Worm (Caenorhabditis elegans) whole organism, L1 larva: ENCODE measurements around the gene Y38F2AR.3.

Source experiments
- C04F5.9 ChIP-seq: sonication (generic microtip); optimal IDR thresholded peaks from 2 replicates; lab custom pipeline; 2016; ENCODE audit warnings: missing genetic modification characterization, missing compliant biosample characterization
- C34B4.2 ChIP-seq: sonication (generic microtip); optimal IDR thresholded peaks from 2 replicates; lab custom pipeline; 2017; ENCODE audit warnings: mild to moderate bottlenecking, missing genetic modification characterization, missing compliant biosample characterization
- F16B12.6 ChIP-seq: fragments of 150-350 bp; optimal IDR thresholded peaks from 2 replicates; lab custom pipeline; 2014; ENCODE audit warnings: missing biosample characterization, missing genetic modification characterization
- Y116A8C.19 ChIP-seq: sonication (generic microtip); optimal IDR thresholded peaks from 2 replicates; lab custom pipeline; 2016; ENCODE audit warnings: missing compliant biosample characterization, missing genetic modification characterization, borderline replicate concordance
- aha-1 ChIP-seq: fragments of 150-350 bp; optimal IDR thresholded peaks from 2 replicates; lab custom pipeline; 2014; ENCODE audit warnings: missing biosample characterization, missing genetic modification characterization
- ama-1 ChIP-seq: fragments of 150-350 bp; optimal IDR thresholded peaks from 2 replicates; lab custom pipeline; 2014
- ceh-63 ChIP-seq: fragments of 200-800 bp; sonication (Bioruptor generic); optimal IDR thresholded peaks from 2 replicates; lab custom pipeline; 2018; ENCODE audit warnings: mild to moderate bottlenecking, missing genetic modification characterization, missing compliant biosample characterization
- dsc-1 ChIP-seq: sonication (generic microtip); optimal IDR thresholded peaks from 2 replicates; lab custom pipeline; 2016; ENCODE audit warnings: mild to moderate bottlenecking, missing genetic modification characterization, missing compliant biosample characterization
- elt-2 ChIP-seq: sonication (generic microtip); optimal IDR thresholded peaks from 2 replicates; lab custom pipeline; 2016; ENCODE audit warnings: missing genetic modification characterization, mild to moderate bottlenecking, inconsistent platforms, missing compliant biosample characterization, missing genetic modification reagents
- elt-3 ChIP-seq, 6 experiments: fragments of 150-350 bp in 1 of 6; sonication (generic microtip); optimal IDR thresholded peaks; 2 replicates each; lab custom pipeline; 2017 to 2018; ENCODE audit warnings: missing biosample characterization in 6 of 6, missing genetic modification characterization in 6 of 6, inconsistent platforms in 1 of 6
- fos-1 ChIP-seq: fragments of 150-350 bp; optimal IDR thresholded peaks from 2 replicates; lab custom pipeline; 2014; ENCODE audit warnings: missing biosample characterization, missing genetic modification characterization
- hpl-2 ChIP-seq: fragments of 150-350 bp; optimal IDR thresholded peaks from 2 replicates; lab custom pipeline; 2014; ENCODE audit warnings: missing biosample characterization, missing genetic modification reagents, missing genetic modification characterization
- isw-1 ChIP-seq: fragments of 200-800 bp; sonication (Bioruptor generic); IDR thresholded peaks from 2 replicates; pipeline ENCODE4 v1.3.6; 2022; ENCODE audit warnings: missing genetic modification characterization, missing compliant biosample characterization
- lin-13 ChIP-seq: fragments of 150-350 bp; optimal IDR thresholded peaks from 2 replicates; lab custom pipeline; 2014; ENCODE audit warnings: missing biosample characterization, missing genetic modification reagents, missing genetic modification characterization
- lin-15B ChIP-seq: fragments of 150-350 bp; sonication (generic microtip); optimal IDR thresholded peaks from 3 replicates; lab custom pipeline; 2014; ENCODE audit warnings: missing biosample characterization, missing genetic modification characterization
- lin-39 ChIP-seq: fragments of 150-350 bp; optimal IDR thresholded peaks from 2 replicates; lab custom pipeline; 2014; ENCODE audit warnings: missing biosample characterization, missing genetic modification reagents, missing genetic modification characterization
- lir-3 ChIP-seq: sonication (generic microtip); optimal IDR thresholded peaks from 2 replicates; lab custom pipeline; 2016; ENCODE audit warnings: mild to moderate bottlenecking, missing genetic modification characterization, moderate library complexity, missing compliant biosample characterization; ENCODE audit not compliant: poor library complexity
- mab-9 ChIP-seq: fragments of 200-800 bp; sonication (Bioruptor generic); IDR thresholded peaks from 2 replicates; pipeline ENCODE4 v1.3.6; 2022; ENCODE audit warnings: missing genetic modification reagents, missing genetic modification characterization, missing compliant biosample characterization
- mdl-1 ChIP-seq, 2 experiments: fragments of 150-350 bp; optimal IDR thresholded peaks; 2 replicates each; lab custom pipeline; 2014 to 2017; ENCODE audit warnings: missing biosample characterization in 2 of 2, missing genetic modification characterization in 2 of 2, inconsistent platforms in 1 of 2
- mef-2 ChIP-seq: fragments of 150-350 bp; optimal IDR thresholded peaks from 2 replicates; lab custom pipeline; 2014; ENCODE audit warnings: missing biosample characterization, missing genetic modification characterization
- mep-1 ChIP-seq: fragments of 150-350 bp; optimal IDR thresholded peaks from 2 replicates; lab custom pipeline; 2014; ENCODE audit warnings: missing biosample characterization, missing genetic modification characterization
- nhr-11 ChIP-seq: fragments of 150-350 bp; optimal IDR thresholded peaks from 2 replicates; lab custom pipeline; 2014; ENCODE audit warnings: missing biosample characterization, missing genetic modification characterization
- nhr-19 ChIP-seq: fragments of 200-800 bp; sonication (Bioruptor generic); conservative IDR thresholded peaks from 2 replicates; pipeline ENCODE4 v1.3.6; 2022; ENCODE audit warnings: missing genetic modification characterization, missing compliant biosample characterization
- nhr-20 ChIP-seq: sonication (generic microtip); optimal IDR thresholded peaks from 2 replicates; lab custom pipeline; 2016; ENCODE audit warnings: mild to moderate bottlenecking, missing genetic modification characterization, missing compliant biosample characterization
- nhr-237 ChIP-seq: fragments of 150-350 bp; optimal IDR thresholded peaks from 2 replicates; lab custom pipeline; 2014; ENCODE audit warnings: missing biosample characterization, missing genetic modification characterization
- nhr-28 ChIP-seq: fragments of 150-350 bp; optimal IDR thresholded peaks from 2 replicates; lab custom pipeline; 2014; ENCODE audit warnings: missing biosample characterization, missing genetic modification characterization
- nhr-47 ChIP-seq: sonication (generic microtip); optimal IDR thresholded peaks from 2 replicates; lab custom pipeline; 2016; ENCODE audit warnings: mild to moderate bottlenecking, missing genetic modification characterization, moderate library complexity, missing compliant biosample characterization
- nhr-76 ChIP-seq: sonication (generic microtip); optimal IDR thresholded peaks from 2 replicates; lab custom pipeline; 2017; ENCODE audit warnings: missing biosample characterization, missing genetic modification characterization
- nhr-77 ChIP-seq: fragments of 150-350 bp; optimal IDR thresholded peaks from 2 replicates; lab custom pipeline; 2014; ENCODE audit warnings: missing biosample characterization, missing genetic modification characterization
- pag-3 ChIP-seq: sonication (generic microtip); optimal IDR thresholded peaks from 2 replicates; lab custom pipeline; 2017; ENCODE audit warnings: missing genetic modification characterization, mild to moderate bottlenecking, missing compliant biosample characterization, antibody characterized with exemption, borderline replicate concordance; ENCODE audit not compliant: insufficient read depth
- snpc-4 ChIP-seq: fragments of 150-350 bp; optimal IDR thresholded peaks from 2 replicates; lab custom pipeline; 2014; ENCODE audit warnings: missing biosample characterization, missing genetic modification characterization
- sptf-1 ChIP-seq: fragments of 150-350 bp; optimal IDR thresholded peaks from 2 replicates; lab custom pipeline; 2014; ENCODE audit warnings: missing biosample characterization, missing genetic modification characterization
- swsn-7 ChIP-seq: sonication (generic microtip); optimal IDR thresholded peaks from 2 replicates; lab custom pipeline; 2016; ENCODE audit warnings: missing genetic modification characterization, missing compliant biosample characterization
- tbx-2 ChIP-seq: sonication (generic microtip); optimal IDR thresholded peaks from 2 replicates; lab custom pipeline; 2016; ENCODE audit warnings: missing genetic modification characterization, missing compliant biosample characterization
- tlp-1 ChIP-seq: fragments of 150-350 bp; optimal IDR thresholded peaks from 2 replicates; lab custom pipeline; 2014; ENCODE audit warnings: missing biosample characterization, missing genetic modification characterization
- unc-130 ChIP-seq: fragments of 150-350 bp; optimal IDR thresholded peaks from 2 replicates; lab custom pipeline; 2017; ENCODE audit warnings: missing biosample characterization, missing genetic modification characterization, inconsistent platforms
- unc-30 ChIP-seq: sonication (generic microtip); optimal IDR thresholded peaks from 2 replicates; lab custom pipeline; 2017; ENCODE audit warnings: missing biosample characterization, missing genetic modification characterization
- unc-86 ChIP-seq: sonication (generic microtip); optimal IDR thresholded peaks from 2 replicates; lab custom pipeline; 2016; ENCODE audit warnings: missing genetic modification characterization, missing compliant biosample characterization
- unc-98 ChIP-seq: fragments of 200-800 bp; sonication (Bioruptor generic); IDR thresholded peaks from 2 replicates; pipeline ENCODE4 v1.3.6; 2022; ENCODE audit warnings: missing genetic modification characterization, missing compliant biosample characterization
- xbp-1 ChIP-seq: sonication (generic microtip); optimal IDR thresholded peaks from 2 replicates; lab custom pipeline; 2016; ENCODE audit warnings: missing genetic modification characterization, missing compliant biosample characterization
- zag-1 ChIP-seq: fragments of 150-350 bp; optimal IDR thresholded peaks from 2 replicates; lab custom pipeline; 2014; ENCODE audit warnings: missing biosample characterization, missing genetic modification characterization
- zip-4 ChIP-seq: fragments of 200-800 bp; sonication (Bioruptor generic); optimal IDR thresholded peaks from 2 replicates; lab custom pipeline; 2018; ENCODE audit warnings: mild to moderate bottlenecking, missing genetic modification characterization, moderate library complexity, missing compliant biosample characterization
- ztf-11 ChIP-seq, 2 experiments: sonication (generic microtip); optimal IDR thresholded peaks; 2 replicates each; lab custom pipeline; 2016 to 2017; ENCODE audit warnings: missing genetic modification characterization in 2 of 2, missing biosample characterization in 1 of 2, missing compliant biosample characterization in 1 of 2
- ztf-4 ChIP-seq: fragments of 150-350 bp; optimal IDR thresholded peaks from 2 replicates; lab custom pipeline; 2014; ENCODE audit warnings: missing biosample characterization, missing genetic modification characterization

The Y38F2AR.3 gene

DNA sequence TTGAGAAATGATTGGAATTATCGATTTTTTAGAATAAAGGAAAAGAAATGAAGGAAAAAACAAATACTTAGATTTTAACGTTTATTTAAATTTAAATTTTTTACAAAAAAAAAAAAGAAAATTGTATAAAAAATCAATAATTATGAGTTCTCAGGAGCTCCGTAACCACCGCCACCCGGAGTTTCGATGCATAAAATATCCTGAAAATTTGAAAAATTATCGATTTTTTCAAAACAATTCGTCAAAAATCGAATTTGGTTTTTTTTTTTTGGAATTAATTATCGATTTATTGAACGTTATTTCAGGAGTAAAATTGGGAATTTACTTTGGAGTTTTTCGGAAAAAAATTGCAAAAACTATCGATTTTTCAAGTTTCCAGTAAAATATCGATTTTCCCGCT, 15.6 kb downstream of the Y38F2AR.3 start, which contains the start of gene Y38F2AR.10:
Gene Y38F2AR.10, minus strand, starts transcription at position 101 of the 400 bp plus-strand sequence.
- TF ChIP-seq sptf-1 (tag; lab: Kevin White, UChicago), result no peak
- TF ChIP-seq snpc-4 (tag; lab: Kevin White, UChicago), result no peak
- no peak for TF ChIP-seq C34B4.2 (tag; lab: Kevin White, UChicago)
- TF ChIP-seq isw-1 (GFP tag; lab: Robert Waterston, UW), result no peak
- TF ChIP-seq unc-98 (GFP tag; lab: Robert Waterston, UW), result no peak
- no peak for TF ChIP-seq zag-1 (tag; lab: Kevin White, UChicago)
- TF ChIP-seq lin-15B (tag; lab: Kevin White, UChicago), result no peak
- TF ChIP-seq lin-39 (tag; lab: Kevin White, UChicago), result no peak
- no peak for TF ChIP-seq mep-1 (tag; lab: Kevin White, UChicago)
- no peak for TF ChIP-seq C04F5.9 (tag; lab: Kevin White, UChicago)
- TF ChIP-seq mab-9, result no peak
- TF ChIP-seq ama-1 (lab: Kevin White, UChicago), result no peak
- no peak for TF ChIP-seq pag-3 (tag; lab: Kevin White, UChicago)
- no peak for TF ChIP-seq elt-3 (tag; optimal IDR thresholded peaks at IDR 0.05; lab: Kevin White, UChicago)
- TF ChIP-seq nhr-47, result no peak
- TF ChIP-seq ceh-63 (GFP tag; lab: Kevin White, UChicago), result no peak
- TF ChIP-seq swsn-7 (tag; lab: Kevin White, UChicago), result no peak
- TF ChIP-seq Y116A8C.19 (tag; lab: Kevin White, UChicago), result no peak
- no peak for TF ChIP-seq xbp-1 (tag; lab: Kevin White, UChicago)
- TF ChIP-seq tlp-1 (tag; lab: Kevin White, UChicago), result no peak
- TF ChIP-seq, all 84 proteins: peak for 0

DNA sequence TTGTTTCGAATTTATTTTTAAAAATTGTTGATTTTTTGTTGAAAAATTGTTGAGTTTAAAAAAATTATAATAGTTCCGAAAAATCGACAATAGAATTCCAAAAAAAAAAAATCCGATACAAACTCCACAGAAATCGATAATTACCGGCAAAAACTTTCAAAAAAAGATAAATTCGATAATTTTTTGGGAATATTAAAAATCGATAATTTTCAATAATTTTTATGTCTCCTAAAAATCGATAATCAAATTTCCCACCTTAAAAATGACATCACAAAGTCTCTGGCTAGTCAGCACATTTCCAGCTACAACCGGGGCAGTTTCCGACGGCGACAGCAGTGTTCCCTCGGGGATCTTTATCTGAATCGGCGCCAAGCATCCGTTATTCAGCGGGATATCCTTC, 16.8 kb downstream of the Y38F2AR.3 start:
- TF ChIP-seq F16B12.6 (tag; lab: Kevin White, UChicago) (no peak), nhr-237 (tag; lab: Kevin White, UChicago) (no peak), nhr-19 (GFP tag; lab: Robert Waterston, UW) (no peak), lin-13 (no peak), zip-4 (no peak), nhr-28 (no peak), zag-1 (tag; lab: Kevin White, UChicago) (no peak), aha-1 (tag; lab: Kevin White, UChicago) (no peak), nhr-76 (tag; lab: Kevin White, UChicago) (no peak), nhr-11 (tag; lab: Kevin White, UChicago) (no peak), mef-2 (tag; lab: Kevin White, UChicago) (no peak), unc-30 (tag; lab: Kevin White, UChicago) (no peak)

DNA sequence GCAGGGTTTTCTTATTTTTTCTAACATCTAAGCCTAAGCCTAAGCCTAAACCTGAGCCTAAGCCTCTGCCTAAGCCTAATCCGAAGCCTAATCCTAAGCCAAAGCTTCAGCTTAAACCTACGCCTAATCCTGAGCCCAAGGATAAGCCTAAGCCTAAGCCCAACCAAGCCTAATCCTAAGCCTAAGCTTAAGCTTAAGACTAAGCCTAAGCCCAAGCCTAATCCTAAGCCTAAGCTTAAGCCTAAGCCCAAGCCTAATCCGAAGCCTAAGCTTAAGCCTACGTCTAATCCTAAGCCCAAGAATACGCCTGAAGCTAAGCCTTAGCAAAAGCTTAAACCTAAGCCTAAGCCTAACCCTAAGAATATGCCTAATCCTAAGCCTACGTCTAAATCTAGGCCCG, 19.6 kb downstream of the Y38F2AR.3 start:
- no peak for TF ChIP-seq isw-1 (GFP tag; lab: Robert Waterston, UW)
- no peak for TF ChIP-seq hpl-2 (GFP tag; lab: Kevin White, UChicago)
- TF ChIP-seq xbp-1 (tag; lab: Kevin White, UChicago), result no peak
- TF ChIP-seq ztf-11 (tag; optimal IDR thresholded peaks at IDR 0.05; lab: Kevin White, UChicago), result no peak
- no peak for TF ChIP-seq sptf-1 (tag; lab: Kevin White, UChicago)
- TF ChIP-seq mdl-1 (tag; optimal IDR thresholded peaks at IDR 0.05; lab: Kevin White, UChicago), result no peak
- TF ChIP-seq nhr-77, result no peak
- no peak for TF ChIP-seq lin-15B (tag; lab: Kevin White, UChicago)
- TF ChIP-seq lir-3 (tag; lab: Kevin White, UChicago), result no peak
- no peak for TF ChIP-seq nhr-20
- TF ChIP-seq unc-130 (tag; lab: Kevin White, UChicago), result no peak
- TF ChIP-seq dsc-1 (tag; lab: Kevin White, UChicago), result no peak
- no peak for TF ChIP-seq unc-86 (tag; lab: Kevin White, UChicago)
- TF ChIP-seq ztf-4 (tag; lab: Kevin White, UChicago), result no peak
- TF ChIP-seq tbx-2 (tag; lab: Kevin White, UChicago), result no peak
- no peak for TF ChIP-seq nhr-237 (tag; lab: Kevin White, UChicago)
- TF ChIP-seq nhr-11 (tag; lab: Kevin White, UChicago), result no peak
- no peak for TF ChIP-seq fos-1
- TF ChIP-seq elt-2 (tag; lab: Kevin White, UChicago), result no peak
